Fruit fly (Drosophila melanogaster) whole organism, embryonic: ENCODE data around the gene CG12024.

Experiments used
- B-H2 ChIP-seq: fragments of 200-800 bp; sonication (Bioruptor generic); optimal IDR thresholded peaks from 2 replicates; lab custom pipeline; 2018; ENCODE audit warnings: missing biosample characterization, mild to moderate bottlenecking, missing genetic modification characterization
- CG10431 ChIP-seq: fragments of 200-800 bp; sonication (Bioruptor generic); optimal IDR thresholded peaks from 3 replicates; lab custom pipeline; 2018; ENCODE audit warnings: missing biosample characterization, mild to moderate bottlenecking, missing genetic modification characterization
- CG12659 ChIP-seq: fragments of 200-800 bp; sonication (Bioruptor generic); optimal IDR thresholded peaks from 3 replicates; lab custom pipeline; 2017; ENCODE audit warnings: mild to moderate bottlenecking, missing biosample characterization, missing genetic modification reagents, missing genetic modification characterization
- CG13424 ChIP-seq: fragments of 200-800 bp; sonication (Bioruptor generic); optimal IDR thresholded peaks from 2 replicates; lab custom pipeline; 2019; ENCODE audit warnings: missing biosample characterization, mild to moderate bottlenecking, missing genetic modification characterization, moderate library complexity
- CG1647 ChIP-seq: fragments of 200-800 bp; sonication (Bioruptor generic); optimal IDR thresholded peaks from 3 replicates; lab custom pipeline; 2016; ENCODE audit warnings: missing biosample characterization, missing genetic modification characterization
- CG16779 ChIP-seq: fragments of 200-800 bp; sonication (Bioruptor generic); IDR thresholded peaks from 2 replicates; pipeline ENCODE4 v1.3.6; 2022; ENCODE audit warnings: missing biosample characterization, missing genetic modification characterization
- CG17385 ChIP-seq: fragments of 200-800 bp; sonication (Bioruptor generic); optimal IDR thresholded peaks from 3 replicates; lab custom pipeline; 2018; ENCODE audit warnings: missing biosample characterization, mild to moderate bottlenecking, missing genetic modification characterization
- CG17568 ChIP-seq: fragments of 200-800 bp; sonication (Bioruptor generic); optimal IDR thresholded peaks from 2 replicates; lab custom pipeline; 2018; ENCODE audit warnings: missing biosample characterization, mild to moderate bottlenecking, missing genetic modification characterization, moderate library complexity
- CG18011 ChIP-seq: fragments of 200-800 bp; sonication (Bioruptor generic); optimal IDR thresholded peaks from 2 replicates; lab custom pipeline; 2017; ENCODE audit warnings: missing biosample characterization, missing genetic modification characterization, mild to moderate bottlenecking, moderate library complexity, missing genotype
- CG1832 ChIP-seq: fragments of 200-800 bp; sonication (Bioruptor generic); optimal IDR thresholded peaks from 2 replicates; lab custom pipeline; 2017; ENCODE audit warnings: missing biosample characterization, mild to moderate bottlenecking, missing genetic modification characterization, inconsistent platforms
- CG2202 ChIP-seq: fragments of 200-800 bp; sonication (Bioruptor generic); optimal IDR thresholded peaks from 2 replicates; lab custom pipeline; 2018; ENCODE audit warnings: missing biosample characterization, mild to moderate bottlenecking, missing genetic modification characterization
- CG31441 ChIP-seq: fragments of 200-800 bp; sonication (Bioruptor generic); IDR thresholded peaks from 2 replicates; pipeline ENCODE4 v1.3.6; 2022; ENCODE audit warnings: missing biosample characterization, missing genetic modification characterization
- CG34376 ChIP-seq: fragments of 200-800 bp; sonication (Bioruptor generic); optimal IDR thresholded peaks from 2 replicates; lab custom pipeline; 2018; ENCODE audit warnings: missing biosample characterization, mild to moderate bottlenecking, missing genetic modification characterization
- CG4730 ChIP-seq: fragments of 200-800 bp; sonication (Bioruptor generic); IDR thresholded peaks from 2 replicates; pipeline ENCODE4 v1.3.6; 2022; ENCODE audit warnings: missing biosample characterization, missing genetic modification characterization
- CG6175 ChIP-seq: fragments of 200-800 bp; sonication (Bioruptor generic); IDR thresholded peaks from 3 replicates; pipeline ENCODE4 v1.3.6; 2022; ENCODE audit warnings: missing biosample characterization, missing genetic modification characterization
- CG8281 ChIP-seq: fragments of 200-800 bp; sonication (Bioruptor generic); optimal IDR thresholded peaks from 2 replicates; lab custom pipeline; 2018; ENCODE audit warnings: missing biosample characterization, mild to moderate bottlenecking, missing genetic modification characterization, moderate library complexity
- CG9817 ChIP-seq: fragments of 200-800 bp; sonication (Bioruptor generic); optimal IDR thresholded peaks from 2 replicates; lab custom pipeline; 2018; ENCODE audit warnings: missing biosample characterization, mild to moderate bottlenecking, missing genetic modification characterization, moderate library complexity
- D ChIP-seq, 2 experiments: fragments of 200-800 bp in 1 of 2; fragments of >200 bp in 1 of 2; sonication (Bioruptor generic) in 1 of 2; optimal IDR thresholded peaks; 2 replicates in 1 of 2; 3 replicates in 1 of 2; lab custom pipeline; 2017; ENCODE audit warnings: mild to moderate bottlenecking in 1 of 2, missing biosample characterization in 1 of 2, missing genetic modification characterization in 1 of 2, missing genetic modification reagents in 1 of 2
- GATAe ChIP-seq: fragments of 200-800 bp; sonication (Bioruptor generic); conservative IDR thresholded peaks from 2 replicates; pipeline ENCODE4 v1.3.6; 2022; ENCODE audit warnings: missing biosample characterization, missing genetic modification characterization
- HLH54F ChIP-seq: fragments of 200-800 bp; sonication (Bioruptor generic); optimal IDR thresholded peaks from 3 replicates; lab custom pipeline; 2016; ENCODE audit warnings: missing biosample characterization, missing genetic modification characterization
- Hmr ChIP-seq: fragments of 200-800 bp; sonication (Bioruptor generic); optimal IDR thresholded peaks from 3 replicates; lab custom pipeline; 2017; ENCODE audit warnings: mild to moderate bottlenecking, missing biosample characterization, missing genetic modification reagents, missing genetic modification characterization
- Kr ChIP-seq: fragments of 200-800 bp; sonication (Bioruptor generic); optimal IDR thresholded peaks from 2 replicates; lab custom pipeline; 2017; ENCODE audit warnings: missing biosample characterization, mild to moderate bottlenecking, missing genetic modification characterization
- MTF-1 ChIP-seq: fragments of 200-800 bp; sonication (Bioruptor generic); optimal IDR thresholded peaks from 2 replicates; lab custom pipeline; 2018; ENCODE audit warnings: missing biosample characterization, mild to moderate bottlenecking, missing genetic modification characterization, borderline replicate concordance
- Sry-δ ChIP-seq: fragments of 200-800 bp; sonication (Bioruptor generic); optimal IDR thresholded peaks from 2 replicates; lab custom pipeline; 2016; ENCODE audit warnings: missing biosample characterization, missing genetic modification characterization
- amos ChIP-seq: fragments of 200-800 bp; sonication (Bioruptor generic); IDR thresholded peaks from 2 replicates; pipeline ENCODE4 v1.3.6; 2022; ENCODE audit warnings: missing biosample characterization, missing genetic modification characterization; ENCODE audit not compliant: partially characterized antibody
- br ChIP-seq: fragments of >200 bp; optimal IDR thresholded peaks from 2 replicates; lab custom pipeline; 2017
- bsh ChIP-seq, 2 experiments: fragments of 200-800 bp; sonication (Bioruptor generic); optimal IDR thresholded peaks; 2 replicates each; lab custom pipeline; 2017 to 2018; ENCODE audit warnings: mild to moderate bottlenecking in 2 of 2, missing biosample characterization in 2 of 2, missing genetic modification characterization in 2 of 2, moderate library complexity in 1 of 2
- caup ChIP-seq: fragments of 200-800 bp; sonication (Bioruptor generic); optimal IDR thresholded peaks from 3 replicates; lab custom pipeline; 2017; ENCODE audit warnings: missing biosample characterization, mild to moderate bottlenecking, missing genetic modification characterization, moderate library complexity; ENCODE audit not compliant: severe bottlenecking
- chm ChIP-seq: fragments of 200-800 bp; sonication (Bioruptor generic); IDR thresholded peaks from 2 replicates; pipeline ENCODE4 v1.3.6; 2022; ENCODE audit warnings: missing biosample characterization, missing genetic modification characterization
- crc ChIP-seq: fragments of 200-800 bp; sonication (Bioruptor generic); optimal IDR thresholded peaks from 2 replicates; lab custom pipeline; 2016; ENCODE audit warnings: missing biosample characterization, missing genetic modification characterization
- ewg ChIP-seq: fragments of 200-800 bp; sonication (Bioruptor generic); optimal IDR thresholded peaks from 3 replicates; lab custom pipeline; 2017; ENCODE audit warnings: mild to moderate bottlenecking, missing biosample characterization, missing genetic modification reagents, missing genetic modification characterization
- fd102C ChIP-seq: fragments of 200-800 bp; sonication (Bioruptor generic); optimal IDR thresholded peaks from 2 replicates; lab custom pipeline; 2018; ENCODE audit warnings: missing biosample characterization, mild to moderate bottlenecking, missing genetic modification characterization, moderate library complexity
- gfzf ChIP-seq: fragments of 200-800 bp; sonication (Bioruptor generic); optimal IDR thresholded peaks from 2 replicates; lab custom pipeline; 2016; ENCODE audit warnings: missing biosample characterization, mild to moderate bottlenecking, missing genetic modification characterization, moderate library complexity
- her ChIP-seq: fragments of 200-800 bp; sonication (Bioruptor generic); optimal IDR thresholded peaks from 2 replicates; lab custom pipeline; 2016; ENCODE audit warnings: missing biosample characterization, missing genetic modification characterization
- kay ChIP-seq: fragments of 200-800 bp; sonication (Bioruptor generic); optimal IDR thresholded peaks from 2 replicates; lab custom pipeline; 2016; ENCODE audit warnings: missing biosample characterization, missing genetic modification characterization
- lilli ChIP-seq: fragments of 200-800 bp; sonication (Bioruptor generic); optimal IDR thresholded peaks from 3 replicates; lab custom pipeline; 2016; ENCODE audit warnings: missing biosample characterization, missing genetic modification characterization
- lov ChIP-seq, 2 experiments: fragments of 200-800 bp in 1 of 2; fragments of >200 bp in 1 of 2; sonication (Bioruptor generic) in 1 of 2; IDR thresholded peaks in 1 of 2; optimal IDR thresholded peaks in 1 of 2; 2 replicates in 1 of 2; 3 replicates in 1 of 2; pipeline versions ENCODE4 v1.3.6 to Lab custom; 2017 to 2022; ENCODE audit warnings: missing biosample characterization in 1 of 2, missing genetic modification characterization in 1 of 2
- nau ChIP-seq: fragments of 200-800 bp; sonication (Bioruptor generic); optimal IDR thresholded peaks from 3 replicates; lab custom pipeline; 2017; ENCODE audit warnings: missing biosample characterization, mild to moderate bottlenecking, missing genetic modification characterization, missing genetic modification reagents
- nom ChIP-seq: fragments of 200-800 bp; sonication (Bioruptor generic); optimal IDR thresholded peaks from 2 replicates; lab custom pipeline; 2017; ENCODE audit warnings: missing biosample characterization, missing genetic modification characterization, mild to moderate bottlenecking, moderate library complexity, missing genetic modification reagents
- ro ChIP-seq: fragments of 200-800 bp; sonication (Bioruptor generic); IDR thresholded peaks from 2 replicates; pipeline ENCODE4 v1.3.6; 2022; ENCODE audit warnings: missing biosample characterization, missing genetic modification characterization
- slou ChIP-seq: fragments of 200-800 bp; sonication (Bioruptor generic); optimal IDR thresholded peaks from 3 replicates; lab custom pipeline; 2016; ENCODE audit warnings: missing biosample characterization, missing genetic modification characterization
- sna ChIP-seq: fragments of 200-800 bp; sonication (Bioruptor generic); IDR thresholded peaks from 2 replicates; pipeline ENCODE4 v1.3.6; 2022; ENCODE audit warnings: missing biosample characterization, missing genetic modification characterization; ENCODE audit not compliant: partially characterized antibody
- sqz ChIP-seq: fragments of 200-800 bp; sonication (Bioruptor generic); optimal IDR thresholded peaks from 3 replicates; lab custom pipeline; 2018; ENCODE audit warnings: missing biosample characterization, mild to moderate bottlenecking, missing genetic modification characterization
- stc ChIP-seq: fragments of 200-800 bp; sonication (Bioruptor generic); IDR thresholded peaks from 2 replicates; pipeline ENCODE4 v1.3.6; 2022; ENCODE audit warnings: missing biosample characterization, missing genetic modification characterization
- trh ChIP-seq: fragments of 200-800 bp; sonication (Bioruptor generic); optimal IDR thresholded peaks from 2 replicates; lab custom pipeline; 2016; ENCODE audit warnings: missing biosample characterization, missing genetic modification characterization
- tx ChIP-seq: fragments of 200-800 bp; sonication (Bioruptor generic); optimal IDR thresholded peaks from 2 replicates; lab custom pipeline; 2016; ENCODE audit warnings: missing biosample characterization, missing genetic modification characterization
- usp ChIP-seq: fragments of >200 bp; optimal IDR thresholded peaks from 2 replicates; lab custom pipeline; 2017; ENCODE audit warnings: missing biosample characterization, missing genetic modification characterization
- zen ChIP-seq: fragments of 200-800 bp; sonication (Bioruptor generic); optimal IDR thresholded peaks from 3 replicates; lab custom pipeline; 2018; ENCODE audit warnings: missing biosample characterization, mild to moderate bottlenecking, missing genetic modification characterization, moderate library complexity
- zf30C ChIP-seq: fragments of 200-800 bp; sonication (Bioruptor generic); optimal IDR thresholded peaks from 3 replicates; lab custom pipeline; 2018; ENCODE audit warnings: missing biosample characterization, mild to moderate bottlenecking, missing genetic modification characterization

The CG12024 gene

dm6 chr3L:1886125-1886544 is 29.2 kb downstream of the CG12024 start (continued):
- TF ChIP-seq fd102C (GFP tag; lab: Kevin White, UChicago) (peak; percentile 91), kay (GFP tag; lab: Kevin White, UChicago) (peak; percentile 75), sna (GFP tag; lab: Robert Waterston, UW) (no peak), bsh (GFP tag; optimal IDR thresholded peaks at IDR 0.05; lab: Kevin White, UChicago) (peak; percentile 86 to 92), CG4730 (GFP tag; lab: Robert Waterston, UW) (peak; percentile 76), CG1832 (no peak), CG17385 (GFP tag; lab: Kevin White, UChicago) (peak; percentile 74), HLH54F (GFP tag; lab: Kevin White, UChicago) (peak; percentile 42), crc (GFP tag; lab: Kevin White, UChicago) (peak; percentile 40), zf30C (GFP tag; lab: Kevin White, UChicago) (peak; percentile 89), usp (GFP tag; lab: Kevin White, UChicago) (no peak), CG1647 (peak; percentile 73), CG10431 (GFP tag; lab: Kevin White, UChicago) (no peak), CG9817 (tag; lab: Kevin White, UChicago) (peak; percentile 56), GATAe (no peak), nom (peak; percentile 94), CG16779 (GFP tag; lab: Robert Waterston, UW) (no peak), MTF-1 (GFP tag; lab: Kevin White, UChicago) (peak; percentile 82), amos (GFP tag; lab: Robert Waterston, UW) (no peak), ro (GFP tag; lab: Robert Waterston, UW) (peak; percentile 37; the same call in 1 of the 2 replicates), CG12659 (GFP tag; lab: Kevin White, UChicago) (peak; percentile 66), chm (peak; percentile 82), ewg (peak; percentile 83), zen (peak; percentile 97), slou (GFP tag; lab: Kevin White, UChicago) (no peak), trh (GFP tag; lab: Kevin White, UChicago) (peak; percentile 74), br (no peak), Kr (GFP tag; lab: Kevin White, UChicago) (peak; percentile 32), CG8281 (peak; percentile 64), CG18011 (peak; percentile 26), CG6175 (GFP tag; lab: Robert Waterston, UW) (no peak; the same call in 2 of the 3 replicates), her (GFP tag; lab: Kevin White, UChicago) (peak; percentile 55), gfzf (GFP tag; lab: Kevin White, UChicago) (no peak), tx (GFP tag; lab: Kevin White, UChicago) (peak; percentile 73), CG2202 (tag; lab: Kevin White, UChicago) (peak; percentile 71), caup (GFP tag; lab: Kevin White, UChicago) (peak; percentile 40), Hmr (no peak), sqz (GFP tag; lab: Kevin White, UChicago) (peak; percentile 69), lov (optimal IDR thresholded peaks at IDR 0.05; lab: Kevin White, UChicago) (no peak), lov (GFP tag; IDR thresholded peaks at IDR 0.05; lab: Robert Waterston, UW) (peak; percentile 91), CG34376 (no peak), nau (peak; percentile 28), D (optimal IDR thresholded peaks at IDR 0.05; lab: Kevin White, UChicago) (no peak), D (GFP tag; optimal IDR thresholded peaks at IDR 0.05; lab: Kevin White, UChicago) (peak; percentile 84), stc (GFP tag; lab: Robert Waterston, UW) (peak; percentile 82), CG31441 (GFP tag; lab: Robert Waterston, UW) (peak; percentile 92), lilli (peak; percentile 67), CG13424 (tag; lab: Kevin White, UChicago) (peak; percentile 86), B-H2 (no peak), CG17568 (GFP tag; lab: Kevin White, UChicago) (peak; percentile 40), Sry-δ (GFP tag; lab: Kevin White, UChicago) (peak; percentile 37)
